Worm (Caenorhabditis elegans) whole organism, L4 larva: Measurements from ENCODE around the gene Y45F3A.4.
A peak's percentile ranks its signal among the peaks of the same experiment; 100 is the strongest.

ENCODE experiments used
- F26F4.8 ChIP-seq: fragments of 200-800 bp; sonication (Bioruptor generic); conservative IDR thresholded peaks from 2 replicates; pipeline ENCODE4 v1.3.6; 2022; ENCODE audit warnings: missing genetic modification characterization, missing compliant biosample characterization
- F44E2.7 ChIP-seq: fragments of 200-800 bp; sonication (Bioruptor generic); IDR thresholded peaks from 2 replicates; pipeline ENCODE4 v2.1.2; 2022; ENCODE audit warnings: missing genetic modification characterization, missing compliant biosample characterization
- F49E8.2 ChIP-seq: sonication (generic microtip); optimal IDR thresholded peaks from 2 replicates; lab custom pipeline; 2016; ENCODE audit warnings: missing compliant biosample characterization, mild to moderate bottlenecking, missing genetic modification characterization, borderline replicate concordance
- R02D3.7 ChIP-seq: fragments of 150-350 bp; sonication (generic microtip); optimal IDR thresholded peaks from 3 replicates; lab custom pipeline; 2014; ENCODE audit warnings: missing biosample characterization, missing genetic modification characterization
- T20F7.1 ChIP-seq: fragments of 200-800 bp; sonication (Bioruptor generic); optimal IDR thresholded peaks from 2 replicates; lab custom pipeline; 2018; ENCODE audit warnings: mild to moderate bottlenecking, missing genetic modification characterization, missing compliant biosample characterization
- T26A8.4 ChIP-seq: fragments of 200-800 bp; sonication (Bioruptor generic); IDR thresholded peaks from 2 replicates; pipeline ENCODE4 v1.3.6; 2022; ENCODE audit warnings: missing genetic modification characterization, missing compliant biosample characterization
- Y105C5A.15 ChIP-seq: fragments of 200-800 bp; sonication (Bioruptor generic); IDR thresholded peaks from 2 replicates; pipeline ENCODE4 v1.3.6; 2022; ENCODE audit warnings: missing genetic modification characterization, missing compliant biosample characterization
- Y5F2A.4 ChIP-seq: fragments of 200-800 bp; sonication (Bioruptor generic); optimal IDR thresholded peaks from 2 replicates; lab custom pipeline; 2018; ENCODE audit warnings: mild to moderate bottlenecking, missing genetic modification characterization, missing compliant biosample characterization
- Y75B8A.6 ChIP-seq: fragments of 200-800 bp; sonication (Bioruptor generic); IDR thresholded peaks from 2 replicates; pipeline ENCODE4 v1.3.6; 2022; ENCODE audit warnings: missing genetic modification reagents, missing genetic modification characterization, missing compliant biosample characterization
- arid-1 ChIP-seq: fragments of 200-800 bp; sonication (Bioruptor generic); conservative IDR thresholded peaks from 2 replicates; pipeline ENCODE4 v1.3.6; 2022; ENCODE audit warnings: missing genetic modification reagents, missing genetic modification characterization, missing compliant biosample characterization
- ceh-44 ChIP-seq: fragments of 200-800 bp; sonication (Bioruptor generic); IDR thresholded peaks from 2 replicates; pipeline ENCODE4 v1.3.6; 2022; ENCODE audit warnings: missing genetic modification reagents, missing genetic modification characterization, missing compliant biosample characterization
- cey-2 ChIP-seq: sonication (generic microtip); optimal IDR thresholded peaks from 3 replicates; lab custom pipeline; 2017; ENCODE audit warnings: missing genetic modification characterization, mild to moderate bottlenecking, missing compliant biosample characterization, antibody characterized with exemption, borderline replicate concordance; ENCODE audit not compliant: insufficient read depth
- daf-12 ChIP-seq: fragments of 150-350 bp; optimal IDR thresholded peaks from 2 replicates; lab custom pipeline; 2014; ENCODE audit warnings: missing biosample characterization, missing genetic modification reagents, missing genetic modification characterization
- daf-16 ChIP-seq, 3 experiments: sonication (generic microtip); optimal IDR thresholded peaks; 2 replicates each; lab custom pipeline; 2016 to 2017; ENCODE audit warnings: missing genetic modification characterization in 3 of 3, missing genetic modification reagents in 3 of 3, mild to moderate bottlenecking in 2 of 3, missing compliant biosample characterization in 2 of 3, missing biosample characterization in 1 of 3, moderate library complexity in 1 of 3
- dmd-6 ChIP-seq: fragments of 200-800 bp; sonication (Bioruptor generic); IDR thresholded peaks from 2 replicates; pipeline ENCODE4 v1.3.6; 2022; ENCODE audit warnings: missing genetic modification reagents, missing genetic modification characterization, missing compliant biosample characterization
- duxl-1 ChIP-seq: sonication (generic microtip); optimal IDR thresholded peaks from 2 replicates; lab custom pipeline; 2016; ENCODE audit warnings: mild to moderate bottlenecking, missing genetic modification characterization, moderate library complexity, missing compliant biosample characterization; ENCODE audit not compliant: poor library complexity
- dve-1 ChIP-seq: sonication (generic microtip); optimal IDR thresholded peaks from 2 replicates; lab custom pipeline; 2017; ENCODE audit warnings: antibody characterized with exemption, mild to moderate bottlenecking, missing genetic modification characterization, missing compliant biosample characterization; ENCODE audit not compliant: insufficient read depth
- egl-27 ChIP-seq: sonication (generic microtip); optimal IDR thresholded peaks from 3 replicates; lab custom pipeline; 2017; ENCODE audit warnings: missing biosample characterization, missing genetic modification reagents, missing genetic modification characterization
- gei-8 ChIP-seq: fragments of 200-800 bp; sonication (Bioruptor generic); optimal IDR thresholded peaks from 2 replicates; lab custom pipeline; 2018; ENCODE audit warnings: mild to moderate bottlenecking, missing genetic modification characterization, missing compliant biosample characterization
- hlh-30 ChIP-seq: sonication (generic microtip); optimal IDR thresholded peaks from 2 replicates; lab custom pipeline; 2017; ENCODE audit warnings: antibody characterized with exemption, mild to moderate bottlenecking, missing genetic modification characterization, missing compliant biosample characterization; ENCODE audit not compliant: insufficient read depth
- lin-38 ChIP-seq: fragments of 200-800 bp; sonication (Bioruptor generic); IDR thresholded peaks from 2 replicates; pipeline ENCODE4 v1.3.6; 2022; ENCODE audit warnings: missing genetic modification reagents, missing genetic modification characterization, missing compliant biosample characterization
- lin-39 ChIP-seq: fragments of 150-350 bp; optimal IDR thresholded peaks from 2 replicates; lab custom pipeline; 2014; ENCODE audit warnings: missing biosample characterization, missing genetic modification reagents, missing genetic modification characterization
- mdt-29 ChIP-seq: fragments of 200-800 bp; sonication (Bioruptor generic); IDR thresholded peaks from 2 replicates; pipeline ENCODE4 v1.3.6; 2022; ENCODE audit warnings: missing genetic modification reagents, missing genetic modification characterization, missing compliant biosample characterization
- mes-2 ChIP-seq: sonication (generic microtip); optimal IDR thresholded peaks from 2 replicates; lab custom pipeline; 2016; ENCODE audit warnings: missing genotype, mild to moderate bottlenecking, missing genetic modification characterization, missing compliant biosample characterization; ENCODE audit not compliant: poor library complexity, severe bottlenecking
- mxl-2 ChIP-seq: fragments of 200-800 bp; sonication (Bioruptor generic); conservative IDR thresholded peaks from 2 replicates; pipeline ENCODE4 v1.3.6; 2022; ENCODE audit warnings: missing genetic modification reagents, missing genetic modification characterization, missing compliant biosample characterization
- nhr-10 ChIP-seq: fragments of 150-350 bp; optimal IDR thresholded peaks from 2 replicates; lab custom pipeline; 2014; ENCODE audit warnings: missing biosample characterization, missing genetic modification characterization
- nhr-25 ChIP-seq: sonication (generic microtip); optimal IDR thresholded peaks from 2 replicates; lab custom pipeline; 2017; ENCODE audit warnings: missing genetic modification characterization, mild to moderate bottlenecking, missing compliant biosample characterization, antibody characterized with exemption, moderate library complexity, borderline replicate concordance; ENCODE audit not compliant: insufficient read depth
- nhr-28 ChIP-seq: fragments of 150-350 bp; optimal IDR thresholded peaks from 2 replicates; lab custom pipeline; 2014; ENCODE audit warnings: missing biosample characterization, missing genetic modification characterization
- nhr-41 ChIP-seq: fragments of 200-800 bp; sonication (Bioruptor generic); IDR thresholded peaks from 2 replicates; pipeline ENCODE4 v1.3.6; 2022; ENCODE audit warnings: missing genetic modification reagents, missing genetic modification characterization, missing compliant biosample characterization
- nhr-42 ChIP-seq: fragments of 200-800 bp; sonication (Bioruptor generic); IDR thresholded peaks from 2 replicates; pipeline ENCODE4 v1.3.6; 2022; ENCODE audit warnings: missing genetic modification characterization, missing compliant biosample characterization
- nhr-76 ChIP-seq: fragments of 150-350 bp; optimal IDR thresholded peaks from 2 replicates; lab custom pipeline; 2014; ENCODE audit warnings: missing biosample characterization, missing genetic modification characterization
- nhr-77 ChIP-seq: fragments of 150-350 bp; optimal IDR thresholded peaks from 2 replicates; lab custom pipeline; 2014; ENCODE audit warnings: missing biosample characterization, missing genetic modification characterization
- pha-4 ChIP-seq, 2 experiments: fragments of 150-350 bp in 1 of 2; fragments of 200-800 bp in 1 of 2; sonication (Bioruptor generic) in 1 of 2; IDR thresholded peaks in 1 of 2; optimal IDR thresholded peaks in 1 of 2; 2 replicates each; pipeline versions ENCODE4 v1.3.6 to Lab custom; 2014 to 2022; ENCODE audit warnings: missing genetic modification characterization in 2 of 2, missing genetic modification reagents in 2 of 2, missing biosample characterization in 1 of 2, missing compliant biosample characterization in 1 of 2
- pqm-1 ChIP-seq: sonication (generic microtip); optimal IDR thresholded peaks from 2 replicates; lab custom pipeline; 2017; ENCODE audit warnings: missing biosample characterization, missing genetic modification characterization
- sdz-12 ChIP-seq: fragments of 200-800 bp; sonication (Bioruptor generic); optimal IDR thresholded peaks from 2 replicates; lab custom pipeline; 2018; ENCODE audit warnings: mild to moderate bottlenecking, missing genetic modification characterization, missing compliant biosample characterization
- set-16 ChIP-seq: fragments of 200-800 bp; sonication (Bioruptor generic); IDR thresholded peaks from 2 replicates; pipeline ENCODE4 v1.3.6; 2022; ENCODE audit warnings: missing genetic modification reagents, missing genetic modification characterization, missing compliant biosample characterization
- spr-3 ChIP-seq: fragments of 200-800 bp; sonication (Bioruptor generic); optimal IDR thresholded peaks from 2 replicates; lab custom pipeline; 2018; ENCODE audit warnings: mild to moderate bottlenecking, missing genetic modification characterization, missing compliant biosample characterization
- tag-97 ChIP-seq: fragments of 200-800 bp; sonication (Bioruptor generic); IDR thresholded peaks from 2 replicates; pipeline ENCODE4 v1.3.6; 2022; ENCODE audit warnings: missing genetic modification characterization, missing compliant biosample characterization
- tra-1 ChIP-seq: fragments of 200-800 bp; sonication (Bioruptor generic); IDR thresholded peaks from 2 replicates; pipeline ENCODE4 v1.3.6; 2022; ENCODE audit warnings: missing genetic modification reagents, missing genetic modification characterization, missing compliant biosample characterization
- unc-62 ChIP-seq, 3 experiments: fragments of 150-350 bp in 1 of 3; sonication (generic microtip); optimal IDR thresholded peaks in 2 of 3; peaks in 1 of 3; 1 replicate in 1 of 3; 2 replicates in 2 of 3; lab custom pipeline; 2014 to 2017; ENCODE audit warnings: missing biosample characterization in 3 of 3, missing genetic modification characterization in 3 of 3, missing genetic modification reagents in 3 of 3, missing genotype in 1 of 3
- zfp-3 ChIP-seq: fragments of 200-800 bp; sonication (Bioruptor generic); conservative IDR thresholded peaks from 2 replicates; pipeline ENCODE4 v1.3.6; 2022; ENCODE audit warnings: missing genetic modification reagents, missing genetic modification characterization, missing compliant biosample characterization
- zip-11 ChIP-seq: fragments of 200-800 bp; sonication (Bioruptor generic); IDR thresholded peaks from 2 replicates; pipeline ENCODE4 v1.3.6; 2022; ENCODE audit warnings: missing genetic modification characterization, missing compliant biosample characterization
- ztf-7 ChIP-seq: fragments of 150-350 bp; optimal IDR thresholded peaks from 2 replicates; lab custom pipeline; 2014; ENCODE audit warnings: missing biosample characterization, missing genetic modification characterization

The Y45F3A.4 gene

ce11 chrIII:10599699-10600098 is 24.5 kb upstream of the Y45F3A.4 start (continued):
- TF ChIP-seq zfp-3 (no peak), F44E2.7 (GFP tag; lab: Robert Waterston, UW) (no peak), pqm-1 (tag; lab: Kevin White, UChicago) (no peak), egl-27 (no peak), R02D3.7 (tag; lab: Kevin White, UChicago) (no peak), mes-2 (peak; percentile 78), mdt-29 (GFP tag; lab: Robert Waterston, UW) (no peak), Y5F2A.4 (no peak), cey-2 (tag; lab: Kevin White, UChicago) (no peak), tra-1 (GFP tag; lab: Robert Waterston, UW) (no peak), arid-1 (GFP tag; lab: Robert Waterston, UW) (peak; percentile 55; the same call in 1 of the 2 replicates), zip-11 (GFP tag; lab: Robert Waterston, UW) (no peak), hlh-30 (tag; lab: Kevin White, UChicago) (peak; percentile 99), mxl-2 (no peak), Y75B8A.6 (GFP tag; lab: Robert Waterston, UW) (no peak), T20F7.1 (GFP tag; lab: Kevin White, UChicago) (no peak), pha-4 (GFP tag; IDR thresholded peaks at IDR 0.05; lab: Robert Waterston, UW) (0 out of 2 replicates have a peak, but pooled peaks have one; percentile 52), pha-4 (tag; optimal IDR thresholded peaks at IDR 0.05; lab: Kevin White, UChicago) (peak; percentile 96), duxl-1 (peak; percentile 31), nhr-10 (tag; lab: Kevin White, UChicago) (no peak), nhr-76 (no peak), unc-62 (GFP tag; optimal IDR thresholded peaks at IDR 0.05 in 1 of 2; lab: Kevin White, UChicago) (peak in 1 of 2 experiments; percentile 78), unc-62 (tag; optimal IDR thresholded peaks at IDR 0.05; lab: Kevin White, UChicago) (no peak), tag-97 (GFP tag; lab: Robert Waterston, UW) (no peak), nhr-77 (peak; percentile 14), Y105C5A.15 (GFP tag; lab: Robert Waterston, UW) (no peak), T26A8.4 (peak; percentile 55; the same call in 1 of the 2 replicates), set-16 (GFP tag; lab: Robert Waterston, UW) (no peak), spr-3 (GFP tag; lab: Kevin White, UChicago) (no peak), ceh-44 (GFP tag; lab: Robert Waterston, UW) (no peak), dmd-6 (GFP tag; lab: Robert Waterston, UW) (peak; percentile 52; the same call in 1 of the 2 replicates), lin-39 (tag; lab: Kevin White, UChicago) (no peak), nhr-41 (GFP tag; lab: Robert Waterston, UW) (no peak), dve-1 (tag; lab: Kevin White, UChicago) (peak; percentile 80), daf-12 (no peak), sdz-12 (GFP tag; lab: Kevin White, UChicago) (no peak), F49E8.2 (tag; lab: Kevin White, UChicago) (no peak), daf-16 (GFP tag; optimal IDR thresholded peaks at IDR 0.05; lab: Kevin White, UChicago) (no peak), daf-16 (tag; optimal IDR thresholded peaks at IDR 0.05; lab: Kevin White, UChicago) (peak; percentile 70), nhr-28 (tag; lab: Kevin White, UChicago) (peak; percentile 80), ztf-7 (tag; lab: Kevin White, UChicago) (peak; percentile 13), nhr-25 (tag; lab: Kevin White, UChicago) (no peak), gei-8 (GFP tag; lab: Kevin White, UChicago) (no peak), F26F4.8 (GFP tag; lab: Robert Waterston, UW) (no peak), nhr-42 (no peak), lin-38 (GFP tag; lab: Robert Waterston, UW) (peak; percentile 62)
